Fruit fly (Drosophila melanogaster) whole organism, embryonic: ENCODE measurements around the gene sdt.

Experiments used
- Blimp-1 ChIP-seq: fragments of 200-800 bp; sonication (Bioruptor generic); optimal IDR thresholded peaks from 3 replicates; lab custom pipeline; 2018; ENCODE audit warnings: missing biosample characterization, missing genetic modification characterization, mild to moderate bottlenecking, moderate library complexity, missing genetic modification reagents
- CG10543 ChIP-seq: fragments of 200-800 bp; sonication (Bioruptor generic); optimal IDR thresholded peaks from 3 replicates; lab custom pipeline; 2017; ENCODE audit warnings: missing biosample characterization, mild to moderate bottlenecking, missing genetic modification characterization, moderate library complexity
- CG10654 ChIP-seq: fragments of 200-800 bp; sonication (Bioruptor generic); optimal IDR thresholded peaks from 2 replicates; lab custom pipeline; 2016; ENCODE audit warnings: missing biosample characterization, missing genetic modification characterization
- CG12104 ChIP-seq: fragments of 200-800 bp; sonication (Bioruptor generic); optimal IDR thresholded peaks from 3 replicates; lab custom pipeline; 2016; ENCODE audit warnings: missing biosample characterization, missing genetic modification characterization
- CG12155 ChIP-seq: fragments of 200-800 bp; sonication (Bioruptor generic); optimal IDR thresholded peaks from 3 replicates; lab custom pipeline; 2016; ENCODE audit warnings: missing biosample characterization, missing genetic modification characterization
- CG12299 ChIP-seq: fragments of 200-800 bp; sonication (Bioruptor generic); optimal IDR thresholded peaks from 2 replicates; lab custom pipeline; 2018; ENCODE audit warnings: missing biosample characterization, mild to moderate bottlenecking, missing genetic modification characterization
- CG1233 ChIP-seq: fragments of 200-800 bp; sonication (Bioruptor generic); optimal IDR thresholded peaks from 4 replicates; lab custom pipeline; 2018; ENCODE audit warnings: missing biosample characterization, mild to moderate bottlenecking, missing genetic modification characterization
- CG1529 ChIP-seq: fragments of 200-800 bp; sonication (Bioruptor generic); optimal IDR thresholded peaks from 3 replicates; lab custom pipeline; 2018; ENCODE audit warnings: missing biosample characterization, missing genetic modification characterization
- CG15601 ChIP-seq: fragments of 200-800 bp; sonication (Bioruptor generic); optimal IDR thresholded peaks from 3 replicates; lab custom pipeline; 2019; ENCODE audit warnings: missing biosample characterization, mild to moderate bottlenecking, missing genetic modification characterization, moderate library complexity
- CG17612 ChIP-seq: fragments of 200-800 bp; sonication (Bioruptor generic); IDR thresholded peaks from 2 replicates; pipeline ENCODE4 v1.3.6; 2022; ENCODE audit warnings: missing biosample characterization, missing genetic modification characterization
- CG18011 ChIP-seq: fragments of 200-800 bp; sonication (Bioruptor generic); optimal IDR thresholded peaks from 2 replicates; lab custom pipeline; 2017; ENCODE audit warnings: missing biosample characterization, missing genetic modification characterization, mild to moderate bottlenecking, moderate library complexity, missing genotype
- CG18599 ChIP-seq: fragments of 200-800 bp; sonication (Bioruptor generic); optimal IDR thresholded peaks from 3 replicates; lab custom pipeline; 2017; ENCODE audit warnings: missing biosample characterization, missing genetic modification characterization, mild to moderate bottlenecking, moderate library complexity, missing genetic modification reagents
- CG2116 ChIP-seq: fragments of 200-800 bp; sonication (Bioruptor generic); optimal IDR thresholded peaks from 3 replicates; lab custom pipeline; 2018; ENCODE audit warnings: missing biosample characterization, mild to moderate bottlenecking, missing genetic modification characterization
- CG33213 ChIP-seq: fragments of 200-800 bp; sonication (Bioruptor generic); optimal IDR thresholded peaks from 3 replicates; lab custom pipeline; 2016; ENCODE audit warnings: missing biosample characterization, missing genetic modification characterization
- CG3726 ChIP-seq: fragments of 200-800 bp; sonication (Bioruptor generic); IDR thresholded peaks from 3 replicates; pipeline ENCODE4, ENCODE4 v1.3.6; 2022; ENCODE audit warnings: missing biosample characterization, missing genetic modification characterization
- CG4328 ChIP-seq: fragments of 200-800 bp; sonication (Bioruptor generic); optimal IDR thresholded peaks from 3 replicates; lab custom pipeline; 2017; ENCODE audit warnings: missing biosample characterization, missing genetic modification reagents, missing genetic modification characterization
- CG6175 ChIP-seq: fragments of 200-800 bp; sonication (Bioruptor generic); IDR thresholded peaks from 3 replicates; pipeline ENCODE4 v1.3.6; 2022; ENCODE audit warnings: missing biosample characterization, missing genetic modification characterization
- CG8944 ChIP-seq: fragments of 200-800 bp; sonication (Bioruptor generic); optimal IDR thresholded peaks from 3 replicates; lab custom pipeline; 2016; ENCODE audit warnings: missing biosample characterization, missing genetic modification characterization
- Dbx ChIP-seq: fragments of 200-800 bp; sonication (Bioruptor generic); IDR thresholded peaks from 3 replicates; pipeline ENCODE4 v1.3.6; 2022; ENCODE audit warnings: missing biosample characterization, missing genetic modification characterization
- Drgx ChIP-seq: fragments of 200-800 bp; sonication (Bioruptor generic); IDR thresholded peaks from 2 replicates; pipeline ENCODE4 v1.3.6; 2022; ENCODE audit warnings: missing biosample characterization, missing genetic modification characterization
- Fer1 ChIP-seq: fragments of 200-800 bp; sonication (Bioruptor generic); optimal IDR thresholded peaks from 2 replicates; lab custom pipeline; 2017; ENCODE audit warnings: missing biosample characterization, mild to moderate bottlenecking, missing genetic modification characterization
- Fer3 ChIP-seq: fragments of 200-800 bp; sonication (Bioruptor generic); optimal IDR thresholded peaks from 2 replicates; lab custom pipeline; 2018; ENCODE audit warnings: missing biosample characterization, mild to moderate bottlenecking, missing genetic modification characterization, moderate library complexity
- HmgZ ChIP-seq: fragments of 200-800 bp; sonication (Bioruptor generic); optimal IDR thresholded peaks from 2 replicates; lab custom pipeline; 2018; ENCODE audit warnings: missing biosample characterization, mild to moderate bottlenecking, missing genetic modification characterization
- MTF-1 ChIP-seq: fragments of 200-800 bp; sonication (Bioruptor generic); optimal IDR thresholded peaks from 2 replicates; lab custom pipeline; 2018; ENCODE audit warnings: missing biosample characterization, mild to moderate bottlenecking, missing genetic modification characterization, borderline replicate concordance
- Sry-δ ChIP-seq: fragments of 200-800 bp; sonication (Bioruptor generic); optimal IDR thresholded peaks from 2 replicates; lab custom pipeline; 2016; ENCODE audit warnings: missing biosample characterization, missing genetic modification characterization
- Stat92E ChIP-seq, 3 experiments: fragments of >200 bp in 2 of 3; fragments of 200-800 bp in 1 of 3; sonication (Bioruptor generic) in 1 of 3; optimal IDR thresholded peaks; 2 replicates each; lab custom pipeline; 2017 to 2019; ENCODE audit warnings: missing biosample characterization in 3 of 3, missing genetic modification characterization in 3 of 3, mild to moderate bottlenecking in 1 of 3, moderate library complexity in 1 of 3
- ac ChIP-seq: fragments of 200-800 bp; sonication (Bioruptor generic); optimal IDR thresholded peaks from 3 replicates; lab custom pipeline; 2017; ENCODE audit warnings: missing biosample characterization, mild to moderate bottlenecking, missing genetic modification characterization
- aop ChIP-seq: fragments of 200-800 bp; sonication (Bioruptor generic); IDR thresholded peaks from 2 replicates; pipeline ENCODE4 v1.3.6; 2022; ENCODE audit warnings: missing biosample characterization, missing genetic modification characterization
- bsh ChIP-seq, 2 experiments: fragments of 200-800 bp; sonication (Bioruptor generic); optimal IDR thresholded peaks; 2 replicates each; lab custom pipeline; 2017 to 2018; ENCODE audit warnings: mild to moderate bottlenecking in 2 of 2, missing biosample characterization in 2 of 2, missing genetic modification characterization in 2 of 2, moderate library complexity in 1 of 2
- chm ChIP-seq: fragments of 200-800 bp; sonication (Bioruptor generic); IDR thresholded peaks from 2 replicates; pipeline ENCODE4 v1.3.6; 2022; ENCODE audit warnings: missing biosample characterization, missing genetic modification characterization
- crc ChIP-seq: fragments of 200-800 bp; sonication (Bioruptor generic); optimal IDR thresholded peaks from 2 replicates; lab custom pipeline; 2016; ENCODE audit warnings: missing biosample characterization, missing genetic modification characterization
- fru ChIP-seq: fragments of >200 bp; optimal IDR thresholded peaks from 2 replicates; lab custom pipeline; 2017
- gem ChIP-seq: fragments of 200-800 bp; sonication (Bioruptor generic); optimal IDR thresholded peaks from 2 replicates; lab custom pipeline; 2019; ENCODE audit warnings: missing biosample characterization, mild to moderate bottlenecking, missing genetic modification characterization, moderate library complexity
- kni ChIP-seq: fragments of 200-800 bp; sonication (Bioruptor generic); optimal IDR thresholded peaks from 3 replicates; lab custom pipeline; 2017; ENCODE audit warnings: mild to moderate bottlenecking, missing biosample characterization, missing genetic modification reagents, missing genetic modification characterization
- lilli ChIP-seq: fragments of 200-800 bp; sonication (Bioruptor generic); optimal IDR thresholded peaks from 3 replicates; lab custom pipeline; 2016; ENCODE audit warnings: missing biosample characterization, missing genetic modification characterization
- odd ChIP-seq: fragments of 200-800 bp; sonication (Bioruptor generic); optimal IDR thresholded peaks from 2 replicates; lab custom pipeline; 2017; ENCODE audit warnings: missing biosample characterization, mild to moderate bottlenecking, missing genetic modification characterization
- pan ChIP-seq, 4 experiments: fragments of >200 bp in 3 of 4; fragments of 200-800 bp in 1 of 4; sonication (Bioruptor generic) in 1 of 4; optimal IDR thresholded peaks in 3 of 4; IDR thresholded peaks in 1 of 4; 2 replicates each; pipeline versions ENCODE4 v1.3.6 to Lab custom; 2017 to 2022; ENCODE audit warnings: missing biosample characterization in 2 of 4, missing genetic modification characterization in 2 of 4, mixed read lengths in 1 of 4
- psq ChIP-seq: fragments of 200-800 bp; sonication (Bioruptor generic); optimal IDR thresholded peaks from 2 replicates; lab custom pipeline; 2017; ENCODE audit warnings: missing biosample characterization, missing genetic modification characterization
- salm ChIP-seq: fragments of 200-800 bp; sonication (Bioruptor generic); optimal IDR thresholded peaks from 2 replicates; lab custom pipeline; 2018; ENCODE audit warnings: missing biosample characterization, mild to moderate bottlenecking, missing genetic modification characterization
- sens ChIP-seq: fragments of 200-800 bp; sonication (Bioruptor generic); peaks from one replicate; lab custom pipeline; 2016; ENCODE audit warnings: missing biosample characterization, missing genetic modification characterization
- sens-2 ChIP-seq: fragments of 200-800 bp; sonication (Bioruptor generic); IDR thresholded peaks from 2 replicates; pipeline ENCODE4 v1.3.6; 2022; ENCODE audit warnings: missing biosample characterization, missing genetic modification characterization
- sisA ChIP-seq: fragments of 200-800 bp; sonication (Bioruptor generic); IDR thresholded peaks from 2 replicates; pipeline ENCODE4 v1.3.6; 2022; ENCODE audit warnings: missing biosample characterization, missing genetic modification characterization
- sna ChIP-seq: fragments of 200-800 bp; sonication (Bioruptor generic); IDR thresholded peaks from 2 replicates; pipeline ENCODE4 v1.3.6; 2022; ENCODE audit warnings: missing biosample characterization, missing genetic modification characterization; ENCODE audit not compliant: partially characterized antibody
- sqz ChIP-seq: fragments of 200-800 bp; sonication (Bioruptor generic); optimal IDR thresholded peaks from 3 replicates; lab custom pipeline; 2018; ENCODE audit warnings: missing biosample characterization, mild to moderate bottlenecking, missing genetic modification characterization
- trem ChIP-seq: fragments of 200-800 bp; optimal IDR thresholded peaks from 3 replicates; lab custom pipeline; 2019; ENCODE audit warnings: missing biosample characterization, mild to moderate bottlenecking, missing genetic modification characterization, moderate library complexity
- trh ChIP-seq: fragments of 200-800 bp; sonication (Bioruptor generic); optimal IDR thresholded peaks from 2 replicates; lab custom pipeline; 2016; ENCODE audit warnings: missing biosample characterization, missing genetic modification characterization
- twi ChIP-seq: fragments of 200-800 bp; optimal IDR thresholded peaks from 2 replicates; lab custom pipeline; 2019; ENCODE audit warnings: missing biosample characterization, mild to moderate bottlenecking, missing genetic modification characterization, moderate library complexity
- vnd ChIP-seq: fragments of 200-800 bp; sonication (Bioruptor generic); IDR thresholded peaks from 3 replicates; pipeline ENCODE4 v1.3.6; 2022; ENCODE audit warnings: missing biosample characterization, missing genetic modification characterization; ENCODE audit not compliant: partially characterized antibody
- zen2 ChIP-seq: fragments of 200-800 bp; sonication (Bioruptor generic); IDR thresholded peaks from 3 replicates; pipeline ENCODE4 v1.3.6; 2022; ENCODE audit warnings: missing biosample characterization, missing genetic modification characterization; ENCODE audit not compliant: partially characterized antibody

sdt gene

dm6 chrX:8143537-8143936 lies 34.8 kb upstream of the sdt start, which contains the start of gene CG17982 (continued):
- peak; percentile 93 for TF ChIP-seq lilli (GFP tag; lab: Kevin White, UChicago)
- TF ChIP-seq zen2 (GFP tag; lab: Robert Waterston, UW) = no peak
- TF ChIP-seq CG15601 = peak; percentile 82
- peak; percentile 64 for TF ChIP-seq trem (tag; lab: Kevin White, UChicago)
- TF ChIP-seq CG6175 (GFP tag; lab: Robert Waterston, UW) = 0 out of 3 replicates have a peak, but pooled peaks have one; percentile 38
- no peak for TF ChIP-seq fru (lab: Kevin White, UChicago)
- peak; percentile 75 for TF ChIP-seq kni
- peak; percentile 42 for TF ChIP-seq trh (GFP tag; lab: Kevin White, UChicago)
- TF ChIP-seq CG12104 (GFP tag; lab: Kevin White, UChicago) = peak; percentile 69
- peak; percentile 83 for TF ChIP-seq CG1233
- no peak for TF ChIP-seq pan (optimal IDR thresholded peaks at IDR 0.05; lab: Kevin White, UChicago)
- peak in 1 of 2 experiments; percentile 86 for TF ChIP-seq pan (GFP tag; optimal IDR thresholded peaks at IDR 0.05 in 1 of 2, IDR thresholded peaks at IDR 0.05 in 1 of 2)
- TF ChIP-seq CG2116 (GFP tag; lab: Kevin White, UChicago) = peak; percentile 71
- peak; percentile 73 for TF ChIP-seq odd
- TF ChIP-seq CG1529 = peak; percentile 63
- peak; percentile 73 for TF ChIP-seq CG18011 (GFP tag; lab: Kevin White, UChicago)
- TF ChIP-seq sqz = peak; percentile 89
- no peak for TF ChIP-seq vnd (GFP tag; lab: Robert Waterston, UW)
- TF ChIP-seq chm = peak; percentile 66; the same call in 1 of the 2 replicates
- peak; percentile 87 for TF ChIP-seq CG18599
- TF ChIP-seq Stat92E (GFP tag; optimal IDR thresholded peaks at IDR 0.05; lab: Kevin White, UChicago) = no peak
- TF ChIP-seq CG10543 (GFP tag; lab: Kevin White, UChicago) = peak; percentile 90
- TF ChIP-seq CG10654 (GFP tag; lab: Kevin White, UChicago) = peak; percentile 73
- peak; percentile 63 for TF ChIP-seq MTF-1 (GFP tag; lab: Kevin White, UChicago)
- TF ChIP-seq Fer3 (tag; lab: Kevin White, UChicago) = peak; percentile 88
- no peak for TF ChIP-seq sna (GFP tag; lab: Robert Waterston, UW)
- peak; percentile 61; the same call in 1 of the 2 replicates for TF ChIP-seq aop (GFP tag; lab: Robert Waterston, UW)
- peak; percentile 89 for TF ChIP-seq Drgx
- TF ChIP-seq CG12155 = peak; percentile 80
- peak; percentile 68; the same call in 1 of the 3 replicates for TF ChIP-seq CG3726 (GFP tag; lab: Robert Waterston, UW)
- peak; percentile 88 for TF ChIP-seq Fer1 (GFP tag; lab: Kevin White, UChicago)
- peak; percentile 86 for TF ChIP-seq CG12299 (tag; lab: Kevin White, UChicago)
- TF ChIP-seq sens-2 (GFP tag; lab: Robert Waterston, UW) = no peak
- peak; percentile 87 for TF ChIP-seq CG33213 (GFP tag; lab: Kevin White, UChicago)
- TF ChIP-seq sisA (GFP tag; lab: Robert Waterston, UW) = peak; percentile 73
- peak; percentile 68 for TF ChIP-seq CG17612 (GFP tag; lab: Robert Waterston, UW)
- no peak for TF ChIP-seq Blimp-1 (GFP tag; lab: Kevin White, UChicago)
- peak; percentile 63 for TF ChIP-seq salm (tag; lab: Kevin White, UChicago)
- TF ChIP-seq twi (tag; lab: Kevin White, UChicago) = peak; percentile 66
- peak; percentile 71 to 89 for TF ChIP-seq bsh (GFP tag; optimal IDR thresholded peaks at IDR 0.05; lab: Kevin White, UChicago)
- TF ChIP-seq psq = peak; percentile 94
- TF ChIP-seq ac (GFP tag; lab: Kevin White, UChicago) = peak; percentile 5
- TF ChIP-seq crc (GFP tag; lab: Kevin White, UChicago) = peak; percentile 81
- TF ChIP-seq CG8944 (GFP tag; lab: Kevin White, UChicago) = peak; percentile 77
- peak; percentile 66 for TF ChIP-seq Dbx (GFP tag; lab: Robert Waterston, UW)
- peak; percentile 80 for TF ChIP-seq CG4328 (GFP tag; lab: Kevin White, UChicago)
- TF ChIP-seq Sry-δ = peak; percentile 48
- TF ChIP-seq gem (tag; lab: Kevin White, UChicago) = peak; percentile 92
- TF ChIP-seq HmgZ (tag; lab: Kevin White, UChicago) = peak; percentile 90
- TF ChIP-seq sens (GFP tag; lab: Kevin White, UChicago) = peak; percentile 97
